Worm (Caenorhabditis elegans) whole organism, L3 larva: ENCODE measurements around the gene srt-7.
"Not testable (repeated sequence)": the region's sequence is repeated elsewhere in the genome, so short reads cannot be mapped to it uniquely, and the experiment has no call there.

Experiments
- R02D3.7 ChIP-seq: fragments of 150-350 bp; optimal IDR thresholded peaks from 2 replicates; lab custom pipeline; 2014; ENCODE audit warnings: missing biosample characterization, missing genetic modification characterization
- ZK546.5 ChIP-seq: sonication (generic microtip); optimal IDR thresholded peaks from 2 replicates; lab custom pipeline; 2017; ENCODE audit warnings: missing biosample characterization, missing genetic modification characterization
- aly-2 ChIP-seq: fragments of 150-350 bp; optimal IDR thresholded peaks from 2 replicates; lab custom pipeline; 2014; ENCODE audit warnings: missing biosample characterization, missing genetic modification characterization
- ceh-28 ChIP-seq: fragments of 150-350 bp; optimal IDR thresholded peaks from 2 replicates; lab custom pipeline; 2014; ENCODE audit warnings: missing biosample characterization, missing genetic modification reagents, missing genetic modification characterization
- ceh-9 ChIP-seq: sonication (generic microtip); optimal IDR thresholded peaks from 2 replicates; lab custom pipeline; 2018; ENCODE audit warnings: missing biosample characterization, missing genetic modification characterization
- daf-12 ChIP-seq: fragments of 150-350 bp; optimal IDR thresholded peaks from 2 replicates; lab custom pipeline; 2014; ENCODE audit warnings: missing biosample characterization, missing genetic modification reagents, missing genetic modification characterization
- egl-27 ChIP-seq: sonication (generic microtip); optimal IDR thresholded peaks from 4 replicates; lab custom pipeline; 2017; ENCODE audit warnings: missing biosample characterization, missing genetic modification reagents, missing genetic modification characterization
- egl-5 ChIP-seq: fragments of 150-350 bp; optimal IDR thresholded peaks from 2 replicates; lab custom pipeline; 2017; ENCODE audit warnings: missing biosample characterization, missing genetic modification reagents, missing genetic modification characterization, inconsistent platforms
- elt-2 ChIP-seq: sonication (generic microtip); optimal IDR thresholded peaks from 2 replicates; lab custom pipeline; 2016; ENCODE audit warnings: missing genetic modification reagents, mild to moderate bottlenecking, missing genetic modification characterization, missing compliant biosample characterization
- elt-3 ChIP-seq, 3 experiments: fragments of 150-350 bp in 1 of 3; sonication (generic microtip) in 2 of 3; optimal IDR thresholded peaks; 2 replicates in 2 of 3; 4 replicates in 1 of 3; lab custom pipeline; 2014 to 2017; ENCODE audit warnings: missing biosample characterization in 3 of 3, missing genetic modification characterization in 3 of 3
- eor-1 ChIP-seq, 2 experiments: fragments of 150-350 bp; optimal IDR thresholded peaks; 2 replicates each; lab custom pipeline; 2014 to 2018; ENCODE audit warnings: missing biosample characterization in 2 of 2, missing genetic modification characterization in 2 of 2
- fkh-10 ChIP-seq: sonication (generic microtip); optimal IDR thresholded peaks from 2 replicates; lab custom pipeline; 2017; ENCODE audit warnings: missing biosample characterization, missing genetic modification reagents, missing genetic modification characterization
- fkh-2 ChIP-seq: fragments of 150-350 bp; optimal IDR thresholded peaks from 2 replicates; lab custom pipeline; 2014; ENCODE audit warnings: missing biosample characterization, missing genetic modification reagents, missing genetic modification characterization
- fos-1 ChIP-seq: fragments of 150-350 bp; optimal IDR thresholded peaks from 2 replicates; lab custom pipeline; 2014; ENCODE audit warnings: missing biosample characterization, missing genetic modification characterization
- hmg-11 ChIP-seq: sonication (generic microtip); optimal IDR thresholded peaks from 2 replicates; lab custom pipeline; 2016; ENCODE audit warnings: missing genetic modification characterization, missing compliant biosample characterization
- jun-1 ChIP-seq: fragments of 150-350 bp; optimal IDR thresholded peaks from 2 replicates; lab custom pipeline; 2014; ENCODE audit warnings: missing biosample characterization, missing genetic modification reagents, missing genetic modification characterization
- lsy-12 ChIP-seq: sonication (generic microtip); optimal IDR thresholded peaks from 2 replicates; lab custom pipeline; 2016; ENCODE audit warnings: mild to moderate bottlenecking, missing genetic modification characterization, missing compliant biosample characterization
- nfya-1 ChIP-seq: sonication (generic microtip); optimal IDR thresholded peaks from 2 replicates; lab custom pipeline; 2017; ENCODE audit warnings: missing genetic modification characterization, mild to moderate bottlenecking, missing compliant biosample characterization, antibody characterized with exemption, moderate library complexity; ENCODE audit not compliant: insufficient read depth
- nhr-12 ChIP-seq: fragments of 150-350 bp; optimal IDR thresholded peaks from 2 replicates; lab custom pipeline; 2014; ENCODE audit warnings: missing biosample characterization, missing genetic modification characterization
- nhr-25 ChIP-seq: sonication (generic microtip); optimal IDR thresholded peaks from 2 replicates; lab custom pipeline; 2017; ENCODE audit warnings: missing biosample characterization, missing genetic modification characterization
- nhr-28 ChIP-seq: fragments of 150-350 bp; optimal IDR thresholded peaks from 2 replicates; lab custom pipeline; 2014; ENCODE audit warnings: missing biosample characterization, missing genetic modification characterization
- nhr-43 ChIP-seq: sonication (generic microtip); optimal IDR thresholded peaks from 2 replicates; lab custom pipeline; 2016; ENCODE audit warnings: mild to moderate bottlenecking, missing genetic modification characterization, missing compliant biosample characterization; ENCODE audit not compliant: poor library complexity, severe bottlenecking
- nhr-76 ChIP-seq: fragments of 150-350 bp; sonication (generic microtip); optimal IDR thresholded peaks from 5 replicates; lab custom pipeline; 2014; ENCODE audit warnings: missing biosample characterization, missing genetic modification characterization
- nhr-77 ChIP-seq: fragments of 150-350 bp; optimal IDR thresholded peaks from 2 replicates; lab custom pipeline; 2014; ENCODE audit warnings: missing biosample characterization, missing genetic modification characterization
- pha-4 ChIP-seq: fragments of 150-350 bp; optimal IDR thresholded peaks from 2 replicates; lab custom pipeline; 2014; ENCODE audit warnings: missing biosample characterization, missing genetic modification reagents, missing genetic modification characterization
- pqm-1 ChIP-seq: fragments of 150-350 bp; optimal IDR thresholded peaks from 2 replicates; lab custom pipeline; 2017; ENCODE audit warnings: missing biosample characterization, missing genetic modification characterization, inconsistent platforms
- sea-2 ChIP-seq: fragments of 150-350 bp; sonication (generic microtip); optimal IDR thresholded peaks from 4 replicates; lab custom pipeline; 2014; ENCODE audit warnings: missing biosample characterization, missing genetic modification reagents, missing genetic modification characterization
- skn-1 ChIP-seq: fragments of 150-350 bp; optimal IDR thresholded peaks from 2 replicates; lab custom pipeline; 2014; ENCODE audit warnings: missing biosample characterization, missing genetic modification characterization
- tbx-2 ChIP-seq: sonication (generic microtip); optimal IDR thresholded peaks from 2 replicates; lab custom pipeline; 2016; ENCODE audit warnings: mild to moderate bottlenecking, missing genetic modification characterization, missing compliant biosample characterization
- unc-62 ChIP-seq: fragments of 150-350 bp; sonication (generic microtip); optimal IDR thresholded peaks from 4 replicates; lab custom pipeline; 2014; ENCODE audit warnings: missing biosample characterization, missing genetic modification reagents, missing genetic modification characterization
- ztf-11 ChIP-seq: fragments of 150-350 bp; optimal IDR thresholded peaks from 2 replicates; lab custom pipeline; 2014; ENCODE audit warnings: missing biosample characterization, missing genetic modification characterization

The srt-7 gene

DNA sequence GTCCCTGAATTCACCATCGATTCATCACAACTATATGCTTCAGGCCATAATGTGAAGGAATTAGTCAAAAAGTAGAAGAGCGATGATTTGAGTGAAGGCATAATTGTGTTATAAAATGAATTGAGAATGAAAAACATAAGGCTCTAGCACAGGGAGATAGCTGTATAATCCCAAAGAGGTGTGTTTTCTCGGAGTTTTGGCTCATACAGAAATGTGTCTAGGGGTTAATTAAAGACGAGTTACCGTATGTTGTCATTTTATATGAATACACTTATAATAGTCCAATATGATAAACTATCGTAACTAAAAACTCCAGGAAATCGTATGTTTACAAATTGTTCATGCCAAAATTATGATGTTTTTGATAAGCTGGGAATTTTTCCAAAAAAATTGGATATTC lies 779 bp upstream of the srt-7 start, which contains the start of gene srt-5:
TSS of gene srt-5 (minus strand) at position 101 of the 400 bp plus-strand sequence.
- TF ChIP-seq skn-1 (tag; lab: Kevin White, UChicago) (no peak), jun-1 (tag; lab: Kevin White, UChicago) (no peak), ceh-9 (tag; lab: Kevin White, UChicago) (no peak), daf-12 (no peak), nhr-12 (tag; lab: Kevin White, UChicago) (no peak), ceh-28 (tag; lab: Kevin White, UChicago) (no peak), fkh-10 (GFP tag; lab: Kevin White, UChicago) (no peak), eor-1 (tag; optimal IDR thresholded peaks at IDR 0.05; lab: Kevin White, UChicago) (no peak), aly-2 (no peak), unc-62 (no peak), nhr-76 (tag; lab: Kevin White, UChicago) (no peak), egl-5 (tag; lab: Kevin White, UChicago) (no peak), fos-1 (no peak)

ce11 chrV:3086260-3086659 lies 4.7 kb downstream of the srt-7 start, which contains the start of gene srt-8:
Gene srt-8 (plus strand): TSS chrV:3086560.
- no peak for TF ChIP-seq nhr-28 (tag; lab: Kevin White, UChicago)
- TF ChIP-seq R02D3.7 (tag; lab: Kevin White, UChicago) = no peak
- TF ChIP-seq pqm-1 (tag; lab: Kevin White, UChicago) = no peak
- TF ChIP-seq nhr-43 (tag; lab: Kevin White, UChicago) = no peak

- TF ChIP-seq sea-2 = no peak
- no peak for TF ChIP-seq daf-12
- no peak for TF ChIP-seq tbx-2 (tag; lab: Kevin White, UChicago)
- no peak for TF ChIP-seq ceh-28 (tag; lab: Kevin White, UChicago)
- TF ChIP-seq nhr-25 (tag; lab: Kevin White, UChicago) = no peak
- no peak for TF ChIP-seq fkh-10 (GFP tag; lab: Kevin White, UChicago)
- no peak for TF ChIP-seq elt-2 (tag; lab: Kevin White, UChicago)
- no peak for TF ChIP-seq lsy-12
- TF ChIP-seq elt-3 (tag; optimal IDR thresholded peaks at IDR 0.05; lab: Kevin White, UChicago) = no peak
Measured at ce11 chrV:3088768-3089167, 7.2 kb downstream of the srt-7 start, which contains the start of gene acs-21. Gene acs-21 (plus strand): TSS chrV:3089068.

DNA sequence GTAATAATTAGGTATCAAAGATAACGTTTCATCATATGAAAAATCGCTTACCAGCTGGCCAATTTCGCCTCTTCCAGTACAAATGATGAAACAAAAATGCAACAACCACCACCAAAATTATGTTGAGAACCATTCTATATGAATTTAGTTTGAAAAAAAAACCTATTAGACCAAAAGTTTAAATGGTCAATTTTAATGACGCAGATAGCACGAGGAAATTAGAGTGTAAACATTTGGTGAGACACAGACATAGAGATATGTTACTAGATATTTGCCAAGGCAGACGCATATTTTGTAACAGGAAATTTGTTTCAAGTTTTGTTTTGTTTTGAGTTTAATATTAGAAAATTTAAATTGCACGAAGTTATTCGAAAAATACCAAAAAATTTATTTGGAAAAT lies 12.8 kb downstream of the srt-7 start, which contains the start of gene cyp-33C9:
TSS of gene cyp-33C9 (minus strand) at position 211 of the 400 bp plus-strand sequence.
- TF ChIP-seq pha-4 (tag; lab: Kevin White, UChicago) (peak; percentile 59), elt-2 (tag; lab: Kevin White, UChicago) (peak; percentile 20), aly-2 (no peak)

ce11 chrV:3100527-3100926 lies 19.0 kb downstream of the srt-7 start:
- TF ChIP-seq jun-1 (tag; lab: Kevin White, UChicago) = no peak
- TF ChIP-seq daf-12 = no peak
- no peak for TF ChIP-seq fkh-2 (tag; lab: Kevin White, UChicago)
- TF ChIP-seq ZK546.5 (tag; lab: Kevin White, UChicago) = no peak
- no peak for TF ChIP-seq sea-2
- no peak for TF ChIP-seq elt-3 (tag; optimal IDR thresholded peaks at IDR 0.05; lab: Kevin White, UChicago)
- TF ChIP-seq, all 47 proteins: peak for 0

ce11 chrV:3102049-3102448 lies 20.5 kb downstream of the srt-7 start, which contains the start of gene Y73C8C.4:
Gene Y73C8C.4 (minus strand): TSS chrV:3102149.
- TF ChIP-seq nfya-1, egl-27, nhr-76 (tag; lab: Kevin White, UChicago): not testable (repeated sequence)
- TF ChIP-seq, all 47 proteins: peak for 0; not testable (repeated sequence) for 47

DNA sequence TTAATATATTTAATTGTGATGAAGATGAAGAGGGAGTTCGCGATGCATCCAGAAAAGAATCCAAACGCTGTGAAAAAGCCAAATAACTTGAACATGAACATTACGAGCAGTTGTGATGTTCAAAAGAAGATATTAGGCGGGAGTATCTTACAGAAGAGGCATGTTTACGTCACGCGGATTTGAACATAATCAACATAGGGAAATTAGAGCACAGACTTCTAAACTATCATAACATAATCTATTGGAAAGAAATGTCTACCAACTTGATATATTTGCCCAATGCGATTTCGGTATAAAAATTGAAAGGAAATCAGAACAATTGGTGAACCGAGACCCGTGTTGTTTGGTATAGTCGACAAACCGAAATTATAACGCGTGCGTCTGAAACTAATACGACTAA lies 22.6 kb downstream of the srt-7 start, which contains the start of gene str-66:
TSS of gene str-66 (minus strand) at position 101 of the 400 bp plus-strand sequence.
- TF ChIP-seq jun-1 (tag; lab: Kevin White, UChicago) = no peak
- TF ChIP-seq hmg-11 (tag; lab: Kevin White, UChicago) = no peak
- no peak for TF ChIP-seq ztf-11
- TF ChIP-seq nhr-77 (tag; lab: Kevin White, UChicago) = no peak
- TF ChIP-seq fkh-10 (GFP tag; lab: Kevin White, UChicago) = no peak
- no peak for TF ChIP-seq ZK546.5 (tag; lab: Kevin White, UChicago)
